Worm (Caenorhabditis elegans) whole organism, mixed stage, embryonic: Measurements from ENCODE around the gene lgc-53.

Experiments
- blmp-1 ChIP-seq: fragments of 150-350 bp; optimal IDR thresholded peaks from 2 replicates; lab custom pipeline; 2014; ENCODE audit warnings: missing biosample characterization, missing genetic modification characterization
- cnd-1 ChIP-seq: fragments of 200-800 bp; sonication (Bioruptor generic); optimal IDR thresholded peaks from 2 replicates; lab custom pipeline; 2018; ENCODE audit warnings: mild to moderate bottlenecking, missing genetic modification characterization, missing compliant biosample characterization
- elt-1 ChIP-seq: sonication (generic microtip); optimal IDR thresholded peaks from 2 replicates; lab custom pipeline; 2017; ENCODE audit warnings: missing genetic modification characterization, mild to moderate bottlenecking, missing compliant biosample characterization, antibody characterized with exemption, moderate library complexity, borderline replicate concordance; ENCODE audit not compliant: insufficient read depth
- lin-13 ChIP-seq: fragments of 150-350 bp; optimal IDR thresholded peaks from 2 replicates; lab custom pipeline; 2014; ENCODE audit warnings: missing biosample characterization, missing genetic modification characterization
- lsy-2 ChIP-seq: fragments of 150-350 bp; optimal IDR thresholded peaks from 2 replicates; lab custom pipeline; 2014; ENCODE audit warnings: missing biosample characterization, missing genetic modification characterization
- nhr-237 ChIP-seq: fragments of 150-350 bp; optimal IDR thresholded peaks from 2 replicates; lab custom pipeline; 2014; ENCODE audit warnings: missing biosample characterization, missing genetic modification characterization
- nhr-28 ChIP-seq: fragments of 150-350 bp; optimal IDR thresholded peaks from 2 replicates; lab custom pipeline; 2014; ENCODE audit warnings: missing biosample characterization, missing genetic modification characterization
- pha-4 ChIP-seq: fragments of 150-350 bp; optimal IDR thresholded peaks from 2 replicates; lab custom pipeline; 2018; ENCODE audit warnings: missing biosample characterization, missing genetic modification reagents, missing genetic modification characterization
- snpc-4 ChIP-seq: fragments of 150-350 bp; optimal IDR thresholded peaks from 2 replicates; lab custom pipeline; 2014; ENCODE audit warnings: missing biosample characterization, missing genetic modification characterization
- sptf-1 ChIP-seq: sonication (generic microtip); optimal IDR thresholded peaks from 2 replicates; lab custom pipeline; 2017; ENCODE audit warnings: mild to moderate bottlenecking, missing genetic modification characterization, moderate library complexity, missing compliant biosample characterization
- tbx-8 ChIP-seq: fragments of 200-800 bp; sonication (Bioruptor generic); optimal IDR thresholded peaks from 2 replicates; lab custom pipeline; 2018; ENCODE audit warnings: mild to moderate bottlenecking, missing genetic modification characterization, moderate library complexity, missing compliant biosample characterization
- unc-39 ChIP-seq: fragments of 150-350 bp; optimal IDR thresholded peaks from 2 replicates; lab custom pipeline; 2014; ENCODE audit warnings: missing biosample characterization, missing genetic modification characterization

DNA sequence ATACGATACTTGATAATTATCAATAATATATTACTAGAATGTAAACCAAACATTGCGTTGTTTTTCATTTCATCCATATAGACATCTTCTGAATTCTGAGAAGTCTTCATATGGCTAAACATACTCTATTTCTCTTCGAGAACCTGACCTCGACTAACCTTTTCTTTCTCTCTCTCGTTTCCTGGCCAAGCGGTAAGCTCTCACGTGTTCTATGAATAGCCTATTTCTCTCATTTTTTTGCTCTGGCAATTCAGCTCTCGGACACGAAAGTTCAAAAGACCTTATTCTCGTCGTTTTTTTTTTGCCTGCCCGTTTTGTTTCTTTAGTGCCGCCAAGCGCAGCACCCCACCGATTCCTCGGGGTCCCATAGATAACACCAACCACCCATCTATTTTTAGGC is 26.0 kb downstream of the lgc-53 start:
- TF ChIP-seq pha-4 (tag; lab: Kevin White, UChicago) (no peak), tbx-8 (GFP tag; lab: Kevin White, UChicago) (no peak), lin-13 (tag; lab: Kevin White, UChicago) (no peak), cnd-1 (no peak), snpc-4 (no peak), nhr-237 (tag; lab: Kevin White, UChicago) (no peak), elt-1 (tag; lab: Kevin White, UChicago) (no peak), lsy-2 (tag; lab: Kevin White, UChicago) (no peak), sptf-1 (no peak), unc-39 (tag; lab: Kevin White, UChicago) (no peak), nhr-28 (tag; lab: Kevin White, UChicago) (no peak), blmp-1 (no peak)
